Fruit fly (Drosophila melanogaster) whole organism, embryonic: ENCODE measurements around the gene wls.
A peak's percentile ranks its signal among the peaks of the same experiment; 100 is the strongest.

ENCODE experiments used
- Asciz ChIP-seq: fragments of 200-800 bp; sonication (Bioruptor generic); optimal IDR thresholded peaks from 2 replicates; lab custom pipeline; 2017; ENCODE audit warnings: missing biosample characterization, mild to moderate bottlenecking, missing genetic modification characterization, missing genetic modification reagents
- B-H2 ChIP-seq: fragments of 200-800 bp; sonication (Bioruptor generic); optimal IDR thresholded peaks from 2 replicates; lab custom pipeline; 2018; ENCODE audit warnings: missing biosample characterization, mild to moderate bottlenecking, missing genetic modification characterization
- BEAF-32 ChIP-seq: fragments of 200-800 bp; sonication (Bioruptor generic); optimal IDR thresholded peaks from 3 replicates; lab custom pipeline; 2017; ENCODE audit warnings: missing biosample characterization, missing genetic modification characterization, mild to moderate bottlenecking, moderate library complexity, missing genetic modification reagents
- BtbVII ChIP-seq: fragments of 200-800 bp; sonication (Bioruptor generic); optimal IDR thresholded peaks from 3 replicates; lab custom pipeline; 2017; ENCODE audit warnings: missing biosample characterization, mild to moderate bottlenecking, missing genetic modification characterization
- CG10209 ChIP-seq: fragments of 200-800 bp; sonication (Bioruptor generic); optimal IDR thresholded peaks from 3 replicates; lab custom pipeline; 2017; ENCODE audit warnings: missing biosample characterization, mild to moderate bottlenecking, missing genetic modification characterization, missing genetic modification reagents
- CG10431 ChIP-seq: fragments of 200-800 bp; sonication (Bioruptor generic); optimal IDR thresholded peaks from 3 replicates; lab custom pipeline; 2018; ENCODE audit warnings: missing biosample characterization, mild to moderate bottlenecking, missing genetic modification characterization
- CG11723 ChIP-seq: fragments of 200-800 bp; sonication (Bioruptor generic); optimal IDR thresholded peaks from 2 replicates; lab custom pipeline; 2017; ENCODE audit warnings: missing biosample characterization, mild to moderate bottlenecking, missing genetic modification characterization
- CG12299 ChIP-seq: fragments of 200-800 bp; sonication (Bioruptor generic); optimal IDR thresholded peaks from 2 replicates; lab custom pipeline; 2018; ENCODE audit warnings: missing biosample characterization, mild to moderate bottlenecking, missing genetic modification characterization
- CG13287 ChIP-seq: fragments of 200-800 bp; sonication (Bioruptor generic); IDR thresholded peaks from 2 replicates; pipeline ENCODE4 v1.3.6; 2022; ENCODE audit warnings: missing biosample characterization, missing genetic modification characterization; ENCODE audit not compliant: partially characterized antibody
- CG15479 ChIP-seq: fragments of 200-800 bp; sonication (Bioruptor generic); optimal IDR thresholded peaks from 3 replicates; lab custom pipeline; 2019; ENCODE audit warnings: missing biosample characterization, mild to moderate bottlenecking, missing genetic modification characterization, moderate library complexity
- CG1603 ChIP-seq: fragments of 200-800 bp; sonication (Bioruptor generic); optimal IDR thresholded peaks from 2 replicates; lab custom pipeline; 2019; ENCODE audit warnings: missing biosample characterization, mild to moderate bottlenecking, missing genetic modification characterization, moderate library complexity
- CG18599 ChIP-seq: fragments of 200-800 bp; sonication (Bioruptor generic); optimal IDR thresholded peaks from 3 replicates; lab custom pipeline; 2017; ENCODE audit warnings: missing biosample characterization, missing genetic modification characterization, mild to moderate bottlenecking, moderate library complexity, missing genetic modification reagents
- CG3281 ChIP-seq: fragments of 200-800 bp; sonication (Bioruptor generic); optimal IDR thresholded peaks from 3 replicates; lab custom pipeline; 2017; ENCODE audit warnings: missing biosample characterization, mild to moderate bottlenecking, missing genetic modification characterization
- CG6254 ChIP-seq: fragments of 200-800 bp; sonication (Bioruptor generic); optimal IDR thresholded peaks from 3 replicates; lab custom pipeline; 2017; ENCODE audit warnings: mild to moderate bottlenecking, missing biosample characterization, missing genetic modification reagents, missing genetic modification characterization
- CG6813 ChIP-seq: fragments of 200-800 bp; sonication (Bioruptor generic); optimal IDR thresholded peaks from 2 replicates; lab custom pipeline; 2017; ENCODE audit warnings: missing biosample characterization, missing genetic modification characterization, mild to moderate bottlenecking, moderate library complexity, missing genetic modification reagents
- CG7372 ChIP-seq: fragments of 200-800 bp; sonication (Bioruptor generic); IDR thresholded peaks from 2 replicates; pipeline ENCODE4 v1.3.6; 2022; ENCODE audit warnings: missing biosample characterization, missing genetic modification characterization
- CG8290 ChIP-seq, 3 experiments: fragments of 200-800 bp; sonication (Bioruptor generic); optimal IDR thresholded peaks; 2 replicates each; lab custom pipeline; 2016 to 2019; ENCODE audit warnings: missing biosample characterization in 3 of 3, missing genetic modification characterization in 3 of 3, mild to moderate bottlenecking in 2 of 3, moderate library complexity in 1 of 3
- D ChIP-seq, 2 experiments: fragments of 200-800 bp in 1 of 2; fragments of >200 bp in 1 of 2; sonication (Bioruptor generic) in 1 of 2; optimal IDR thresholded peaks; 2 replicates in 1 of 2; 3 replicates in 1 of 2; lab custom pipeline; 2017; ENCODE audit warnings: mild to moderate bottlenecking in 1 of 2, missing biosample characterization in 1 of 2, missing genetic modification characterization in 1 of 2, missing genetic modification reagents in 1 of 2
- E2f2 ChIP-seq: fragments of 200-800 bp; sonication (Bioruptor generic); IDR thresholded peaks from 2 replicates; pipeline ENCODE4 v1.3.6; 2022; ENCODE audit warnings: missing biosample characterization, missing genetic modification characterization
- Fer2 ChIP-seq: fragments of 200-800 bp; sonication (Bioruptor generic); optimal IDR thresholded peaks from 2 replicates; lab custom pipeline; 2018; ENCODE audit warnings: missing biosample characterization, mild to moderate bottlenecking, missing genetic modification characterization, moderate library complexity
- Gsc ChIP-seq: fragments of 200-800 bp; sonication (Bioruptor generic); IDR thresholded peaks from 2 replicates; pipeline ENCODE4 v1.3.6; 2022; ENCODE audit warnings: missing biosample characterization, missing genetic modification characterization
- HHEX ChIP-seq: fragments of 200-800 bp; sonication (Bioruptor generic); optimal IDR thresholded peaks from 3 replicates; lab custom pipeline; 2017; ENCODE audit warnings: missing biosample characterization, mild to moderate bottlenecking, missing genetic modification characterization, missing genetic modification reagents
- HLHmδ ChIP-seq: fragments of 200-800 bp; sonication (Bioruptor generic); optimal IDR thresholded peaks from 2 replicates; lab custom pipeline; 2018; ENCODE audit warnings: missing biosample characterization, mild to moderate bottlenecking, missing genetic modification characterization, moderate library complexity
- Hmr ChIP-seq: fragments of 200-800 bp; sonication (Bioruptor generic); optimal IDR thresholded peaks from 3 replicates; lab custom pipeline; 2017; ENCODE audit warnings: mild to moderate bottlenecking, missing biosample characterization, missing genetic modification reagents, missing genetic modification characterization
- Meics ChIP-seq: fragments of 200-800 bp; sonication (Bioruptor generic); optimal IDR thresholded peaks from 2 replicates; lab custom pipeline; 2017; ENCODE audit warnings: missing biosample characterization, mild to moderate bottlenecking, missing genetic modification characterization
- Pdp1 ChIP-seq, 2 experiments: fragments of 200-800 bp; sonication (Bioruptor generic); optimal IDR thresholded peaks; 3 replicates each; lab custom pipeline; 2016; ENCODE audit warnings: missing biosample characterization in 2 of 2, missing genetic modification characterization in 2 of 2, mild to moderate bottlenecking in 1 of 2, moderate library complexity in 1 of 2
- Sox100B ChIP-seq: fragments of 200-800 bp; sonication (Bioruptor generic); optimal IDR thresholded peaks from 3 replicates; lab custom pipeline; 2018; ENCODE audit warnings: missing biosample characterization, mild to moderate bottlenecking, missing genetic modification characterization
- Trl ChIP-seq, 3 experiments: fragments of >200 bp in 2 of 3; fragments of 200-800 bp in 1 of 3; sonication (Bioruptor generic) in 1 of 3; optimal IDR thresholded peaks; 2 replicates in 1 of 3; 3 replicates in 2 of 3; lab custom pipeline; 2016 to 2017; ENCODE audit warnings: missing biosample characterization in 1 of 3, missing genetic modification characterization in 1 of 3
- Vsx1 ChIP-seq: fragments of 200-800 bp; sonication (Bioruptor generic); optimal IDR thresholded peaks from 2 replicates; lab custom pipeline; 2017; ENCODE audit warnings: missing biosample characterization, mild to moderate bottlenecking, missing genetic modification characterization, missing genetic modification reagents
- ara ChIP-seq: fragments of 200-800 bp; sonication (Bioruptor generic); IDR thresholded peaks from 2 replicates; pipeline ENCODE4 v1.3.6; 2022; ENCODE audit warnings: missing biosample characterization, missing genetic modification characterization
- br ChIP-seq: fragments of >200 bp; optimal IDR thresholded peaks from 2 replicates; lab custom pipeline; 2017
- cg ChIP-seq: fragments of 200-800 bp; sonication (Bioruptor generic); optimal IDR thresholded peaks from 3 replicates; lab custom pipeline; 2019; ENCODE audit warnings: missing biosample characterization, mild to moderate bottlenecking, missing genetic modification characterization, moderate library complexity
- corto ChIP-seq: fragments of 200-800 bp; sonication (Bioruptor generic); optimal IDR thresholded peaks from 2 replicates; lab custom pipeline; 2016; ENCODE audit warnings: missing biosample characterization, mild to moderate bottlenecking, missing genetic modification characterization, moderate library complexity
- dmrt11E ChIP-seq: fragments of 200-800 bp; sonication (Bioruptor generic); optimal IDR thresholded peaks from 3 replicates; lab custom pipeline; 2018; ENCODE audit warnings: missing biosample characterization, mild to moderate bottlenecking, missing genetic modification characterization, moderate library complexity
- exex ChIP-seq: fragments of 200-800 bp; sonication (Bioruptor generic); optimal IDR thresholded peaks from 4 replicates; lab custom pipeline; 2018; ENCODE audit warnings: missing biosample characterization, mild to moderate bottlenecking, missing genetic modification characterization, moderate library complexity
- h ChIP-seq: fragments of >200 bp; optimal IDR thresholded peaks from 2 replicates; lab custom pipeline; 2017
- lilli ChIP-seq: fragments of 200-800 bp; sonication (Bioruptor generic); optimal IDR thresholded peaks from 3 replicates; lab custom pipeline; 2016; ENCODE audit warnings: missing biosample characterization, missing genetic modification characterization
- mirr ChIP-seq: fragments of 200-800 bp; sonication (Bioruptor generic); optimal IDR thresholded peaks from 3 replicates; lab custom pipeline; 2018; ENCODE audit warnings: missing biosample characterization, mild to moderate bottlenecking, missing genetic modification characterization
- nau ChIP-seq: fragments of 200-800 bp; sonication (Bioruptor generic); optimal IDR thresholded peaks from 3 replicates; lab custom pipeline; 2017; ENCODE audit warnings: missing biosample characterization, mild to moderate bottlenecking, missing genetic modification characterization, missing genetic modification reagents
- nmo ChIP-seq: fragments of 200-800 bp; sonication (Bioruptor generic); optimal IDR thresholded peaks from 2 replicates; lab custom pipeline; 2018; ENCODE audit warnings: missing biosample characterization, mild to moderate bottlenecking, missing genetic modification characterization, moderate library complexity
- pb ChIP-seq: fragments of 200-800 bp; sonication (Bioruptor generic); optimal IDR thresholded peaks from 3 replicates; lab custom pipeline; 2016; ENCODE audit warnings: missing biosample characterization, missing genetic modification characterization
- pros ChIP-seq: fragments of 200-800 bp; sonication (Bioruptor generic); optimal IDR thresholded peaks from 3 replicates; lab custom pipeline; 2019; ENCODE audit warnings: missing biosample characterization, mild to moderate bottlenecking, missing genetic modification characterization, moderate library complexity
- tap ChIP-seq: fragments of 200-800 bp; optimal IDR thresholded peaks from 3 replicates; lab custom pipeline; 2019; ENCODE audit warnings: missing biosample characterization, mild to moderate bottlenecking, missing genetic modification characterization, moderate library complexity
- tgo ChIP-seq: fragments of 200-800 bp; sonication (Bioruptor generic); IDR thresholded peaks from 3 replicates; pipeline ENCODE4 v1.3.6; 2022; ENCODE audit warnings: missing biosample characterization, missing genetic modification characterization
- unc-4 ChIP-seq: fragments of 200-800 bp; sonication (Bioruptor generic); IDR thresholded peaks from 2 replicates; pipeline ENCODE4 v1.3.6; 2022; ENCODE audit warnings: missing biosample characterization, missing genetic modification characterization; ENCODE audit not compliant: partially characterized antibody
- wek ChIP-seq: fragments of 200-800 bp; sonication (Bioruptor generic); optimal IDR thresholded peaks from 3 replicates; lab custom pipeline; 2018; ENCODE audit warnings: missing biosample characterization, mild to moderate bottlenecking, missing genetic modification characterization, moderate library complexity
- z ChIP-seq: fragments of 200-800 bp; sonication (Bioruptor generic); IDR thresholded peaks from 3 replicates; pipeline ENCODE4 v1.3.6; 2022; ENCODE audit warnings: missing biosample characterization, missing genetic modification characterization

wls gene

dm6 chr3L:11119901-11120418 lies 49.5 kb downstream of the wls start (continued):
- no peak for TF ChIP-seq tgo (GFP tag; lab: Robert Waterston, UW)
- TF ChIP-seq nmo (GFP tag; lab: Kevin White, UChicago) = peak; percentile 14
- TF ChIP-seq Trl (optimal IDR thresholded peaks at IDR 0.05; lab: Kevin White, UChicago) = peak in 1 of 2 experiments; percentile 68
- TF ChIP-seq Trl (GFP tag; optimal IDR thresholded peaks at IDR 0.05; lab: Kevin White, UChicago) = no peak
- peak; percentile 50 for TF ChIP-seq Meics (GFP tag; lab: Kevin White, UChicago)
- TF ChIP-seq h = no peak
- peak; percentile 16 for TF ChIP-seq CG6254 (GFP tag; lab: Kevin White, UChicago)
- peak; percentile 41 for TF ChIP-seq CG1603 (tag; lab: Kevin White, UChicago)
- TF ChIP-seq CG12299 (tag; lab: Kevin White, UChicago) = peak; percentile 66
- TF ChIP-seq CG10209 (GFP tag; lab: Kevin White, UChicago) = peak; percentile 30
- peak; percentile 63 for TF ChIP-seq corto (GFP tag; lab: Kevin White, UChicago)
- peak; percentile 57 for TF ChIP-seq Vsx1 (GFP tag; lab: Kevin White, UChicago)
- TF ChIP-seq Sox100B = peak; percentile 10
- peak; percentile 40 for TF ChIP-seq CG10431 (GFP tag; lab: Kevin White, UChicago)
- TF ChIP-seq pros = peak; percentile 8
- peak; percentile 14 for TF ChIP-seq Fer2 (tag; lab: Kevin White, UChicago)
- TF ChIP-seq ara (GFP tag; lab: Robert Waterston, UW) = no peak
- TF ChIP-seq D (optimal IDR thresholded peaks at IDR 0.05; lab: Kevin White, UChicago) = peak; percentile 27
- no peak for TF ChIP-seq D (GFP tag; optimal IDR thresholded peaks at IDR 0.05; lab: Kevin White, UChicago)
- peak; percentile 20 for TF ChIP-seq CG3281 (GFP tag; lab: Kevin White, UChicago)
- peak; percentile 67 for TF ChIP-seq CG18599 (GFP tag; lab: Kevin White, UChicago)
- peak; percentile 40; the same call in 1 of the 3 replicates for TF ChIP-seq z (GFP tag; lab: Robert Waterston, UW)
- TF ChIP-seq exex = no peak
- TF ChIP-seq Pdp1 (GFP tag; optimal IDR thresholded peaks at IDR 0.05; lab: Kevin White, UChicago) = peak in 1 of 2 experiments; percentile 100
- TF ChIP-seq BtbVII (GFP tag; lab: Kevin White, UChicago) = peak; percentile 63
- peak; percentile 5 for TF ChIP-seq lilli (GFP tag; lab: Kevin White, UChicago)
- TF ChIP-seq BEAF-32 (GFP tag; lab: Kevin White, UChicago) = no peak
- TF ChIP-seq wek (GFP tag; lab: Kevin White, UChicago) = peak; percentile 64
- no peak for TF ChIP-seq CG7372
- TF ChIP-seq CG13287 (GFP tag; lab: Robert Waterston, UW) = no peak
- peak; percentile 71 for TF ChIP-seq CG6813 (GFP tag; lab: Kevin White, UChicago)
- TF ChIP-seq dmrt11E = peak; percentile 1
- no peak for TF ChIP-seq pb (GFP tag; lab: Kevin White, UChicago)
- TF ChIP-seq HLHmδ (GFP tag; lab: Kevin White, UChicago) = no peak
- TF ChIP-seq br (lab: Kevin White, UChicago) = no peak
- TF ChIP-seq tap (tag; lab: Kevin White, UChicago) = no peak
- peak; percentile 74 for TF ChIP-seq Hmr (GFP tag; lab: Kevin White, UChicago)
- peak; percentile 17; the same call in 1 of the 2 replicates for TF ChIP-seq E2f2 (GFP tag; lab: Robert Waterston, UW)
- TF ChIP-seq Asciz (GFP tag; lab: Kevin White, UChicago) = peak; percentile 20
- peak; percentile 98 for TF ChIP-seq cg (GFP tag; lab: Kevin White, UChicago)
- TF ChIP-seq B-H2 (GFP tag; lab: Kevin White, UChicago) = peak; percentile 54
- TF ChIP-seq nau (GFP tag; lab: Kevin White, UChicago) = peak; percentile 36
- peak; percentile 39 for TF ChIP-seq HHEX (GFP tag; lab: Kevin White, UChicago)
- TF ChIP-seq unc-4 (GFP tag; lab: Robert Waterston, UW) = no peak
- peak; percentile 18 for TF ChIP-seq CG11723 (GFP tag; lab: Kevin White, UChicago)
- TF ChIP-seq Gsc (GFP tag; lab: Robert Waterston, UW) = no peak
- TF ChIP-seq CG8290 (GFP tag; optimal IDR thresholded peaks at IDR 0.05; lab: Kevin White, UChicago) = no peak
- TF ChIP-seq CG8290 (tag; optimal IDR thresholded peaks at IDR 0.05; lab: Kevin White, UChicago) = peak in 1 of 2 experiments; percentile 78
- peak; percentile 91 for TF ChIP-seq mirr (GFP tag; lab: Kevin White, UChicago)
- TF ChIP-seq CG15479 (GFP tag; lab: Kevin White, UChicago) = peak; percentile 77
